Worm (Caenorhabditis elegans) whole organism, mixed stage, embryonic: ENCODE results near the gene fbxb-111.

Experiments
- lin-32 ChIP-seq: fragments of 200-800 bp; sonication (Bioruptor generic); optimal IDR thresholded peaks from 2 replicates; lab custom pipeline; 2018; ENCODE audit warnings: mild to moderate bottlenecking, missing genetic modification characterization, missing compliant biosample characterization
- nhr-76 ChIP-seq: sonication (generic microtip); optimal IDR thresholded peaks from 2 replicates; lab custom pipeline; 2017; ENCODE audit warnings: missing biosample characterization, missing genetic modification characterization
- pha-4 ChIP-seq: fragments of 150-350 bp; optimal IDR thresholded peaks from 2 replicates; lab custom pipeline; 2018; ENCODE audit warnings: missing biosample characterization, missing genetic modification reagents, missing genetic modification characterization
- unc-39 ChIP-seq: fragments of 150-350 bp; optimal IDR thresholded peaks from 2 replicates; lab custom pipeline; 2014; ENCODE audit warnings: missing biosample characterization, missing genetic modification characterization

ce11 chrII:2824169-2824568 is 49.4 kb upstream of the fbxb-111 start, which contains the start of the genes K12H6.4 and K12H6.9:
- TF ChIP-seq unc-39 (tag; lab: Kevin White, UChicago) (no peak), nhr-76 (tag; lab: Kevin White, UChicago) (no peak), lin-32 (GFP tag; lab: Kevin White, UChicago) (no peak), pha-4 (no peak)
